Worm (Caenorhabditis elegans) whole organism, L3 larva: ENCODE results near the gene gphr-1.

ENCODE experiments used
- jun-1 ChIP-seq: fragments of 150-350 bp; optimal IDR thresholded peaks from 2 replicates; lab custom pipeline; 2014; ENCODE audit warnings: missing biosample characterization, missing genetic modification reagents, missing genetic modification characterization
- nfya-1 ChIP-seq: sonication (generic microtip); optimal IDR thresholded peaks from 2 replicates; lab custom pipeline; 2017; ENCODE audit warnings: missing genetic modification characterization, mild to moderate bottlenecking, missing compliant biosample characterization, antibody characterized with exemption, moderate library complexity; ENCODE audit not compliant: insufficient read depth

Gene gphr-1

ce11 chrIII:12270391-12270790 is 51.5 kb downstream of the gphr-1 start:
- no peak for TF ChIP-seq jun-1
- TF ChIP-seq nfya-1 (tag; lab: Kevin White, UChicago), result peak; percentile 75
